Worm (Caenorhabditis elegans): ENCODE data around the gene sre-33.

The sre-33 gene

ce11 chrII:12481645-12482044, 28.5 kb downstream of the sre-33 start:
- no peak for TF ChIP-seq mab-5 (tag; optimal IDR thresholded peaks at IDR 0.05)
- TF ChIP-seq pha-4 (tag; optimal IDR thresholded peaks at IDR 0.05), result no peak
- TF ChIP-seq lin-32 (GFP tag; optimal IDR thresholded peaks at IDR 0.05), result no peak
- no peak for TF ChIP-seq snpc-4 (tag; optimal IDR thresholded peaks at IDR 0.05)
- no peak for TF ChIP-seq tbx-8 (GFP tag; optimal IDR thresholded peaks at IDR 0.05)
- TF ChIP-seq ceh-43 (GFP tag; optimal IDR thresholded peaks at IDR 0.05), result no peak
- TF ChIP-seq ztf-11 (tag; optimal IDR thresholded peaks at IDR 0.05), result no peak
- TF ChIP-seq ces-1 (GFP tag; optimal IDR thresholded peaks at IDR 0.05), result no peak
- TF ChIP-seq nhr-12 (tag; optimal IDR thresholded peaks at IDR 0.05), result no peak
- no peak for TF ChIP-seq M03D4.4 (tag; optimal IDR thresholded peaks at IDR 0.05)
- TF ChIP-seq ceh-39 (tag; optimal IDR thresholded peaks at IDR 0.05), result no peak
- no peak for TF ChIP-seq sptf-1 (tag; optimal IDR thresholded peaks at IDR 0.05)
- TF ChIP-seq lsy-2 (tag; optimal IDR thresholded peaks at IDR 0.05), result no peak
- TF ChIP-seq elt-1 (tag; optimal IDR thresholded peaks at IDR 0.05; ENCODE audit: borderline replicate concordance, insufficient read depth), result no peak

DNA sequence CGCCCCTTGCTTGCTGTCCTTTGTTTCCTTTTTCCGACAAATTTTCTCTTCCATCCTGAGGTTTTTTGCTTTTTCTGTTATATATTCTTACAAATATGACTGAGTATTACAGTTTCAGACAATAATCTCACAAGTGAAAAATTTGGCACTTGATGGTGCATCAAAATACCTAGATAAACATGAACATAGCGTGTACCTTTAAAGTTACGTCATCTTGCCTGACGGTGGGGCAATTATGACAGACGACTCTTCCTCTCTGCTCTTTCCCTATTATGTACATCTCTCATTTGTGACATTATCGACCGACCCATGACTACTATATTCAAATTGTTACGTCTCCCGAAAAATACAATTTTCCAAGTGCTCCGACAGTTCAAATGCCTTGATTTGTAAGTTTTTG, 29.5 kb downstream of the sre-33 start, which contains the start of gene fbxb-102:
fbxb-102 (plus strand) TSS at position 301 of the 400 bp plus-strand sequence.
- TF ChIP-seq lsy-2 (tag; optimal IDR thresholded peaks at IDR 0.05) (no peak), zip-8 (tag; optimal IDR thresholded peaks at IDR 0.05) (peak; percentile 44)

DNA sequence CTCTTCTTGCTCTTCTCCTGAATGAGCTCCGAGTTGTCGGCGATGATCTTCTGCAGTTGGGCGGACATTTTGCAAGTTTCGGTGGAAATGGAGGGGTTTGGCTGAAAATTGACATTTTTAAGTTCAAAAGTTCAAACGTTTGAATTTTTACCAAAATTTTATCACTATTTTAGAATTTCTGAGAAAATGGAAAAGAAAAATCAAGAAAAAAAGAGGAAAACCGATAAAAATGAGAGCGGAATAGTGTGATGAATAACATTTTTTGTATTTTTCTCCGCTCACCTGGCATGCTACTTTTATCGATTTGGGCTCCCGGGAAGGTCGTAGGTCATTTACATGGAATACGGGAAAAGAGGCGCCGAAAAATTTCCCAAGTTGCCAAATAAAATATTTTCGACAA, 32.0 kb downstream of the sre-33 start, which contains the start of gene F15A4.10:
F15A4.10 (minus strand) TSS at position 101 of the 400 bp plus-strand sequence.
- no peak for TF ChIP-seq flh-1 (GFP tag; optimal IDR thresholded peaks at IDR 0.05)

DNA sequence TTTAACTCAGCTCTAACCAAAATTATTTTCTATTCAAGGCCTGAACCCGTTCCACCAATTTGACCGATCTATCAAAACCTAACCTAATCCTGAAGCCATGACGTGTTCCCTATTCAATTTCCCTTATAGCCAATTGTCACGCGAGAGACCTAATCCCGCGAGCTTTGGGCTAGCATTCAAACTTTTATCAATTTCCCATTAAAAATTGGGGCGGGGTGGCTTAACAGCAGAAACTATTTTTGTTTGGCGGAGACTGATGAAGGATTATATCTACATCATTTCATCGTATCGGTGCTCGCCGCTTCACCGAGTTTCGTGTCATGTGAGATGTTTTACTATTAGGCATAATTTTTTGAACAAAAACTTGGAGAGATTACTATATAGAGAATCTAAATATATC, 35.7 kb downstream of the sre-33 start:
- TF ChIP-seq drap-1 (GFP tag; optimal IDR thresholded peaks at IDR 0.05) (no peak), tbx-8 (GFP tag; optimal IDR thresholded peaks at IDR 0.05) (no peak), lin-32 (GFP tag; optimal IDR thresholded peaks at IDR 0.05) (no peak), mab-5 (tag; optimal IDR thresholded peaks at IDR 0.05) (no peak), zip-8 (tag; optimal IDR thresholded peaks at IDR 0.05) (no peak)

- no peak for TF ChIP-seq unc-39 (tag; optimal IDR thresholded peaks at IDR 0.05)
- no peak for TF ChIP-seq ceh-39 (tag; optimal IDR thresholded peaks at IDR 0.05)
- TF ChIP-seq M03D4.4 (tag; optimal IDR thresholded peaks at IDR 0.05), result no peak
- TF ChIP-seq cnd-1 (tag; optimal IDR thresholded peaks at IDR 0.05), result no peak
- no peak for TF ChIP-seq tbx-8 (GFP tag; optimal IDR thresholded peaks at IDR 0.05)
These were observed 36.8 kb downstream of the sre-33 start, which contains the start of gene T21B4.15 for ce11 chrII:12489903-12490302. Gene T21B4.15 (plus strand): TSS chrII:12490203.

- TF ChIP-seq lin-13 (tag; optimal IDR thresholded peaks at IDR 0.05) (no peak), sem-2 (GFP tag; optimal IDR thresholded peaks at IDR 0.05) (no peak), drap-1 (GFP tag; optimal IDR thresholded peaks at IDR 0.05) (no peak), unc-120 (tag; optimal IDR thresholded peaks at IDR 0.05; ENCODE audit: poor library complexity, severe bottlenecking) (no peak), pha-4 (tag; optimal IDR thresholded peaks at IDR 0.05) (no peak), elt-1 (tag; optimal IDR thresholded peaks at IDR 0.05; ENCODE audit: borderline replicate concordance, insufficient read depth) (no peak), mls-2 (tag; optimal IDR thresholded peaks at IDR 0.05) (no peak), ztf-11 (tag; optimal IDR thresholded peaks at IDR 0.05) (no peak), ceh-39 (tag; optimal IDR thresholded peaks at IDR 0.05) (no peak)
These were observed 38.8 kb downstream of the sre-33 start, which contains the start of gene srz-6 for ce11 chrII:12491936-12492335. Gene srz-6 (plus strand): TSS chrII:12492236.

- TF ChIP-seq nhr-2 (tag; optimal IDR thresholded peaks at IDR 0.05) (no peak), unc-120 (tag; optimal IDR thresholded peaks at IDR 0.05; ENCODE audit: poor library complexity, severe bottlenecking) (no peak), drap-1 (GFP tag; optimal IDR thresholded peaks at IDR 0.05) (no peak), M03D4.4 (tag; optimal IDR thresholded peaks at IDR 0.05) (no peak), nhr-76 (tag; optimal IDR thresholded peaks at IDR 0.05) (no peak), bed-3 (GFP tag; optimal IDR thresholded peaks at IDR 0.05) (no peak), sem-2 (GFP tag; optimal IDR thresholded peaks at IDR 0.05) (no peak), nhr-12 (tag; optimal IDR thresholded peaks at IDR 0.05) (no peak), ceh-83 (GFP tag; optimal IDR thresholded peaks at IDR 0.05) (no peak), lin-13 (tag; optimal IDR thresholded peaks at IDR 0.05) (no peak)
These were observed 41.0 kb downstream of the sre-33 start for ce11 chrII:12494067-12494477.
